Fruit fly (Drosophila melanogaster) whole organism, embryonic: ENCODE results near the gene CG10700.

Experiments
- Antp ChIP-seq: fragments of 200-800 bp; sonication (Bioruptor generic); optimal IDR thresholded peaks from 3 replicates; lab custom pipeline; 2016; ENCODE audit warnings: missing biosample characterization, missing genetic modification characterization
- CG10274 ChIP-seq: fragments of 200-800 bp; sonication (Bioruptor generic); optimal IDR thresholded peaks from 3 replicates; lab custom pipeline; 2017; ENCODE audit warnings: missing biosample characterization, mild to moderate bottlenecking, missing genetic modification characterization
- CG10321 ChIP-seq: fragments of 200-800 bp; sonication (Bioruptor generic); IDR thresholded peaks from 2 replicates; pipeline ENCODE4 v1.3.6; 2022; ENCODE audit warnings: missing biosample characterization, missing genetic modification characterization
- CG12659 ChIP-seq: fragments of 200-800 bp; sonication (Bioruptor generic); optimal IDR thresholded peaks from 3 replicates; lab custom pipeline; 2017; ENCODE audit warnings: mild to moderate bottlenecking, missing biosample characterization, missing genetic modification reagents, missing genetic modification characterization
- CG15696 ChIP-seq: fragments of 200-800 bp; sonication (Bioruptor generic); optimal IDR thresholded peaks from 2 replicates; lab custom pipeline; 2019; ENCODE audit warnings: missing biosample characterization, mild to moderate bottlenecking, missing genetic modification characterization, moderate library complexity
- CG1603 ChIP-seq: fragments of 200-800 bp; sonication (Bioruptor generic); optimal IDR thresholded peaks from 2 replicates; lab custom pipeline; 2019; ENCODE audit warnings: missing biosample characterization, mild to moderate bottlenecking, missing genetic modification characterization, moderate library complexity
- CG16815 ChIP-seq: fragments of 200-800 bp; sonication (Bioruptor generic); optimal IDR thresholded peaks from 3 replicates; lab custom pipeline; 2017; ENCODE audit warnings: missing biosample characterization, mild to moderate bottlenecking, missing genetic modification characterization
- CG18262 ChIP-seq: fragments of 200-800 bp; optimal IDR thresholded peaks from 3 replicates; lab custom pipeline; 2019; ENCODE audit warnings: missing biosample characterization, mild to moderate bottlenecking, missing genetic modification characterization, moderate library complexity
- CG2889 ChIP-seq: fragments of 200-800 bp; sonication (Bioruptor generic); IDR thresholded peaks from 3 replicates; pipeline ENCODE4 v1.3.6; 2022; ENCODE audit warnings: missing biosample characterization, missing genetic modification characterization
- CG30020 ChIP-seq: fragments of 200-800 bp; optimal IDR thresholded peaks from 2 replicates; lab custom pipeline; 2019; ENCODE audit warnings: missing biosample characterization, mild to moderate bottlenecking, missing genetic modification characterization, moderate library complexity
- CG31224 ChIP-seq: fragments of 200-800 bp; sonication (Bioruptor generic); IDR thresholded peaks from 2 replicates; pipeline ENCODE4 v1.3.6; 2022; ENCODE audit warnings: missing biosample characterization, missing genetic modification characterization
- CG31365 ChIP-seq: fragments of 200-800 bp; sonication (Bioruptor generic); optimal IDR thresholded peaks from 2 replicates; lab custom pipeline; 2018; ENCODE audit warnings: missing biosample characterization, mild to moderate bottlenecking, missing genetic modification characterization
- CG31441 ChIP-seq: fragments of 200-800 bp; sonication (Bioruptor generic); IDR thresholded peaks from 2 replicates; pipeline ENCODE4 v1.3.6; 2022; ENCODE audit warnings: missing biosample characterization, missing genetic modification characterization
- CG32767 ChIP-seq: fragments of 200-800 bp; sonication (Bioruptor generic); IDR thresholded peaks from 2 replicates; pipeline ENCODE4 v1.3.6; 2022; ENCODE audit warnings: missing biosample characterization, missing genetic modification characterization
- CG4360 ChIP-seq: fragments of 200-800 bp; sonication (Bioruptor generic); IDR thresholded peaks from 2 replicates; pipeline ENCODE4 v1.3.6; 2022; ENCODE audit warnings: missing biosample characterization, missing genetic modification characterization
- CG6654 ChIP-seq: fragments of 200-800 bp; sonication (Bioruptor generic); optimal IDR thresholded peaks from 2 replicates; lab custom pipeline; 2017; ENCODE audit warnings: missing biosample characterization, mild to moderate bottlenecking, missing genetic modification characterization
- CG6791 ChIP-seq: fragments of 200-800 bp; sonication (Bioruptor generic); IDR thresholded peaks from 3 replicates; pipeline ENCODE4 v1.3.6; 2022; ENCODE audit warnings: missing biosample characterization, missing genetic modification characterization; ENCODE audit not compliant: partially characterized antibody
- CG8478 ChIP-seq: fragments of >200 bp; optimal IDR thresholded peaks from 2 replicates; lab custom pipeline; 2018
- D19B ChIP-seq: fragments of 200-800 bp; sonication (Bioruptor generic); optimal IDR thresholded peaks from 2 replicates; lab custom pipeline; 2017; ENCODE audit warnings: missing biosample characterization, mild to moderate bottlenecking, missing genetic modification characterization
- Ets65A ChIP-seq: fragments of 200-800 bp; sonication (Bioruptor generic); peaks from one replicate; lab custom pipeline; 2016; ENCODE audit warnings: missing biosample characterization, missing genetic modification characterization
- Gug ChIP-seq: fragments of 200-800 bp; sonication (Bioruptor generic); IDR thresholded peaks from 4 replicates; pipeline ENCODE4 v1.3.6; 2022; ENCODE audit warnings: missing biosample characterization, missing genetic modification characterization
- Hand ChIP-seq: fragments of 200-800 bp; sonication (Bioruptor generic); optimal IDR thresholded peaks from 2 replicates; lab custom pipeline; 2017; ENCODE audit warnings: mild to moderate bottlenecking, missing biosample characterization, missing genetic modification reagents, missing genetic modification characterization
- Hey ChIP-seq: fragments of 200-800 bp; sonication (Bioruptor generic); optimal IDR thresholded peaks from 3 replicates; lab custom pipeline; 2018; ENCODE audit warnings: missing biosample characterization, mild to moderate bottlenecking, missing genetic modification characterization
- Hmx ChIP-seq: fragments of 200-800 bp; sonication (Bioruptor generic); optimal IDR thresholded peaks from 2 replicates; lab custom pipeline; 2016; ENCODE audit warnings: missing biosample characterization, missing genetic modification characterization
- Hr39 ChIP-seq: fragments of >200 bp; optimal IDR thresholded peaks from 2 replicates; lab custom pipeline; 2017
- Med ChIP-seq: fragments of 200-800 bp; sonication (Bioruptor generic); peaks from one replicate; lab custom pipeline; 2016; ENCODE audit warnings: missing biosample characterization, missing genetic modification characterization, mild to moderate bottlenecking, inconsistent platforms, moderate library complexity
- Myb ChIP-seq: fragments of 200-800 bp; sonication (Bioruptor generic); optimal IDR thresholded peaks from 2 replicates; lab custom pipeline; 2016; ENCODE audit warnings: missing biosample characterization, missing genetic modification characterization
- Neu2 ChIP-seq: fragments of 200-800 bp; sonication (Bioruptor generic); optimal IDR thresholded peaks from 3 replicates; lab custom pipeline; 2016; ENCODE audit warnings: missing biosample characterization, missing genetic modification characterization, borderline replicate concordance
- Nf-YB ChIP-seq: fragments of 200-800 bp; sonication (Bioruptor generic); optimal IDR thresholded peaks from 3 replicates; lab custom pipeline; 2019; ENCODE audit warnings: missing biosample characterization, mild to moderate bottlenecking, missing genetic modification characterization, moderate library complexity
- Nf-YC ChIP-seq: fragments of 200-800 bp; optimal IDR thresholded peaks from 3 replicates; lab custom pipeline; 2019; ENCODE audit warnings: missing biosample characterization, mild to moderate bottlenecking, missing genetic modification characterization, moderate library complexity
- PHDP ChIP-seq: fragments of 200-800 bp; sonication (Bioruptor generic); optimal IDR thresholded peaks from 3 replicates; lab custom pipeline; 2018; ENCODE audit warnings: missing biosample characterization, mild to moderate bottlenecking, missing genetic modification characterization, moderate library complexity
- Scr ChIP-seq: fragments of 200-800 bp; sonication (Bioruptor generic); IDR thresholded peaks from 2 replicates; pipeline ENCODE4 v1.3.6; 2022; ENCODE audit warnings: missing biosample characterization, missing genetic modification characterization; ENCODE audit not compliant: partially characterized antibody
- Sox100B ChIP-seq: fragments of 200-800 bp; sonication (Bioruptor generic); optimal IDR thresholded peaks from 3 replicates; lab custom pipeline; 2018; ENCODE audit warnings: missing biosample characterization, mild to moderate bottlenecking, missing genetic modification characterization
- al ChIP-seq: fragments of 200-800 bp; sonication (Bioruptor generic); IDR thresholded peaks from 2 replicates; pipeline ENCODE4 v1.3.6; 2022; ENCODE audit warnings: missing biosample characterization, missing genetic modification characterization
- bbx ChIP-seq: fragments of 200-800 bp; sonication (Bioruptor generic); IDR thresholded peaks from 2 replicates; pipeline ENCODE4 v1.3.6; 2022; ENCODE audit warnings: missing biosample characterization, missing genetic modification characterization; ENCODE audit not compliant: partially characterized antibody
- cad ChIP-seq: fragments of >200 bp; optimal IDR thresholded peaks from 2 replicates; lab custom pipeline; 2017; ENCODE audit warnings: missing biosample characterization, missing genetic modification characterization
- crol ChIP-seq: fragments of 200-800 bp; sonication (Bioruptor generic); IDR thresholded peaks from 2 replicates; pipeline ENCODE4 v1.3.6; 2022; ENCODE audit warnings: missing biosample characterization, missing genetic modification characterization
- cwo ChIP-seq: fragments of 200-800 bp; sonication (Bioruptor generic); optimal IDR thresholded peaks from 3 replicates; lab custom pipeline; 2017; ENCODE audit warnings: missing biosample characterization, missing genetic modification characterization, mild to moderate bottlenecking, moderate library complexity, missing genetic modification reagents
- danr ChIP-seq: fragments of 200-800 bp; sonication (Bioruptor generic); IDR thresholded peaks from 2 replicates; pipeline ENCODE4 v1.3.6; 2022; ENCODE audit warnings: missing biosample characterization, missing genetic modification characterization
- dmrt11E ChIP-seq: fragments of 200-800 bp; sonication (Bioruptor generic); optimal IDR thresholded peaks from 3 replicates; lab custom pipeline; 2018; ENCODE audit warnings: missing biosample characterization, mild to moderate bottlenecking, missing genetic modification characterization, moderate library complexity
- fd102C ChIP-seq: fragments of 200-800 bp; sonication (Bioruptor generic); optimal IDR thresholded peaks from 2 replicates; lab custom pipeline; 2018; ENCODE audit warnings: missing biosample characterization, mild to moderate bottlenecking, missing genetic modification characterization, moderate library complexity
- grn ChIP-seq: fragments of 200-800 bp; sonication (Bioruptor generic); optimal IDR thresholded peaks from 3 replicates; lab custom pipeline; 2017; ENCODE audit warnings: missing biosample characterization, missing genetic modification characterization
- gro ChIP-seq: fragments of 200-800 bp; sonication (Bioruptor generic); optimal IDR thresholded peaks from 2 replicates; lab custom pipeline; 2016; ENCODE audit warnings: missing biosample characterization, missing genetic modification characterization
- lmd ChIP-seq: fragments of 200-800 bp; sonication (Bioruptor generic); IDR thresholded peaks from 2 replicates; pipeline ENCODE4 v1.3.6; 2022; ENCODE audit warnings: missing biosample characterization, missing genetic modification characterization
- maf-S ChIP-seq: fragments of 200-800 bp; sonication (Bioruptor generic); optimal IDR thresholded peaks from 2 replicates; lab custom pipeline; 2016; ENCODE audit warnings: missing biosample characterization, missing genetic modification characterization
- mirr ChIP-seq: fragments of 200-800 bp; sonication (Bioruptor generic); optimal IDR thresholded peaks from 3 replicates; lab custom pipeline; 2018; ENCODE audit warnings: missing biosample characterization, mild to moderate bottlenecking, missing genetic modification characterization
- salm ChIP-seq: fragments of 200-800 bp; sonication (Bioruptor generic); optimal IDR thresholded peaks from 2 replicates; lab custom pipeline; 2018; ENCODE audit warnings: missing biosample characterization, mild to moderate bottlenecking, missing genetic modification characterization
- trem ChIP-seq: fragments of 200-800 bp; optimal IDR thresholded peaks from 3 replicates; lab custom pipeline; 2019; ENCODE audit warnings: missing biosample characterization, mild to moderate bottlenecking, missing genetic modification characterization, moderate library complexity
- twi ChIP-seq: fragments of 200-800 bp; optimal IDR thresholded peaks from 2 replicates; lab custom pipeline; 2019; ENCODE audit warnings: missing biosample characterization, mild to moderate bottlenecking, missing genetic modification characterization, moderate library complexity
- unpg ChIP-seq: fragments of 200-800 bp; sonication (Bioruptor generic); optimal IDR thresholded peaks from 3 replicates; lab custom pipeline; 2018; ENCODE audit warnings: missing biosample characterization, mild to moderate bottlenecking, missing genetic modification characterization, moderate library complexity

Gene CG10700

dm6 chr2L:19106235-19106634 is 27.4 kb upstream of the CG10700 start (continued):
- TF ChIP-seq bbx (no peak), danr (GFP tag; lab: Robert Waterston, UW) (no peak), CG6791 (GFP tag; lab: Robert Waterston, UW) (no peak), Scr (no peak), CG32767 (no peak), Neu2 (GFP tag; lab: Kevin White, UChicago) (no peak), CG31365 (tag; lab: Kevin White, UChicago) (no peak), CG10274 (GFP tag; lab: Kevin White, UChicago) (no peak), CG12659 (GFP tag; lab: Kevin White, UChicago) (no peak), maf-S (GFP tag; lab: Kevin White, UChicago) (no peak), cwo (GFP tag; lab: Kevin White, UChicago) (peak; percentile 43), mirr (GFP tag; lab: Kevin White, UChicago) (peak; percentile 78), grn (peak; percentile 76), Sox100B (GFP tag; lab: Kevin White, UChicago) (no peak), CG18262 (no peak), CG10321 (no peak), CG31224 (no peak), crol (GFP tag; lab: Robert Waterston, UW) (no peak)
- TF ChIP-seq, all 482 proteins: peak for 8

dm6 chr2L:19104383-19104782 is 25.6 kb upstream of the CG10700 start:
- TF ChIP-seq gro (GFP tag; lab: Kevin White, UChicago) (no peak), PHDP (tag; lab: Kevin White, UChicago) (no peak), Hr39 (lab: Kevin White, UChicago) (peak; percentile 1), Ets65A (GFP tag; lab: Kevin White, UChicago) (peak; percentile 24), Hey (tag; lab: Kevin White, UChicago) (peak; percentile 92)

dm6 chr2L:19103176-19103921 is 24.5 kb upstream of the CG10700 start:
- TF ChIP-seq dmrt11E (no peak), CG8478 (no peak), salm (no peak), Hand (GFP tag; lab: Kevin White, UChicago) (no peak), lmd (GFP tag; lab: Robert Waterston, UW) (no peak), Antp (GFP tag; lab: Kevin White, UChicago) (no peak), twi (peak; percentile 6), CG31441 (GFP tag; lab: Robert Waterston, UW) (no peak), Myb (GFP tag; lab: Kevin White, UChicago) (no peak), CG1603 (tag; lab: Kevin White, UChicago) (no peak), Hmx (GFP tag; lab: Kevin White, UChicago) (no peak), al (no peak), CG4360 (no peak), D19B (GFP tag; lab: Kevin White, UChicago) (no peak), unpg (GFP tag; lab: Kevin White, UChicago) (no peak), CG30020 (tag; lab: Kevin White, UChicago) (no peak), Gug (GFP tag; lab: Robert Waterston, UW) (no peak), cad (GFP tag; lab: Kevin White, UChicago) (no peak), trem (no peak), CG16815 (GFP tag; lab: Kevin White, UChicago) (no peak), Nf-YB (GFP tag; lab: Kevin White, UChicago) (peak; percentile 4), CG2889 (no peak), CG15696 (peak; percentile 2), CG6654 (GFP tag; lab: Kevin White, UChicago) (no peak), fd102C (peak; percentile 4), Med (peak; percentile 34), Nf-YC (no peak)
